Fruit fly (Drosophila melanogaster) Kc167 (cell line): ENCODE data around the gene CG14683.

ENCODE experiments used
- Myc ChIP-seq: fragments of >200 bp; optimal IDR thresholded peaks from 2 replicates; lab custom pipeline; 2017; ENCODE audit warnings: missing external identifiers
- Sin3A ChIP-seq: fragments of >200 bp; optimal IDR thresholded peaks from 2 replicates; lab custom pipeline; 2018; ENCODE audit warnings: missing external identifiers
- h ChIP-seq: fragments of >200 bp; optimal IDR thresholded peaks from 3 replicates; lab custom pipeline; 2018; ENCODE audit warnings: missing external identifiers
- insv ChIP-seq: fragments of >200 bp; optimal IDR thresholded peaks from 3 replicates; lab custom pipeline; 2018; ENCODE audit warnings: missing external identifiers
- psq ChIP-seq: fragments of >200 bp; optimal IDR thresholded peaks from 2 replicates; lab custom pipeline; 2017; ENCODE audit warnings: missing external identifiers
- ttk ChIP-seq: sonication (Bioruptor generic); optimal IDR thresholded peaks from 2 replicates; lab custom pipeline; 2017; ENCODE audit warnings: missing external identifiers

The CG14683 gene

DNA sequence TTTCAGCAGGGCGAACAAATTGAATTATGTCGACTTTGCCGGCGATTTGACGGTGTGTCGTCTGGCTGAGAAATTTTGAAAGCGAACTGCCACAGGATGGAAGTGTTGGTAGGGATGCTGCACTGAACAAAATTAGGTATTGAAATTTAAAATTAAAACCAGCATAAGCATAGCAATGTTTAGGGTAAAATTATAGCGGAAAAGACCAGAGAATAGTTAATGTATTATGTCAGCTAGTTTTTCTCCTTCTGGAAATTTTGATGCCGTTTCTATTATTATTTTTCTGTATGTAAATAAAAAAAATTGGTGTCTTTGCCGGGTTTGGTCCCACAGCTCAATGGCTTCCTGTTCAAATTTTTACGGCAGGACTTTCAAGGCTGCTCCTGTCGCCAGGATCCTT, 30.3 kb downstream of the CG14683 start:
- TF ChIP-seq ttk (lab: Kevin White, UChicago) (no peak), psq (no peak), Sin3A (lab: Kevin White, UChicago) (no peak), Myc (lab: Kevin White, UChicago) (no peak), h (lab: Kevin White, UChicago) (no peak)

DNA sequence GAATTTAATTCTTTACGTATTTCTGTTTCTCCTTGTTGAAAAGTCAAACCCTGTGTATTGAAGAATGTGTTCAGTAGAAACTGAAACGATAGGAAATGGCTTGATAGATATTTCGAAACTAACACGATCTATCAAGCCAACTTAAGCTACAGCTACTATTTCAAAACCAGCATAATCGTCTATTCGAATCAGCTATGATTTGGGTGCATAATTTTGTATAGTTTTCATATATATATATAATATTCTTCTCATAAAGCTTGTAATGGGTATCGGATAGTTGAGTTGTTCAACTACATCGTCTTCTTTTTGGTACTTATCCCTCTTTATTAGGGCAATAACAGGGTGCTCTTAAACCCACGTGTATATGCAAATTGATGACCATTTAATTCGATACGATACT, 39.4 kb downstream of the CG14683 start, which contains the start of gene tomboy20:
Gene tomboy20, minus strand, starts transcription at position 101 of the 400 bp plus-strand sequence.
- no peak for TF ChIP-seq psq

DNA sequence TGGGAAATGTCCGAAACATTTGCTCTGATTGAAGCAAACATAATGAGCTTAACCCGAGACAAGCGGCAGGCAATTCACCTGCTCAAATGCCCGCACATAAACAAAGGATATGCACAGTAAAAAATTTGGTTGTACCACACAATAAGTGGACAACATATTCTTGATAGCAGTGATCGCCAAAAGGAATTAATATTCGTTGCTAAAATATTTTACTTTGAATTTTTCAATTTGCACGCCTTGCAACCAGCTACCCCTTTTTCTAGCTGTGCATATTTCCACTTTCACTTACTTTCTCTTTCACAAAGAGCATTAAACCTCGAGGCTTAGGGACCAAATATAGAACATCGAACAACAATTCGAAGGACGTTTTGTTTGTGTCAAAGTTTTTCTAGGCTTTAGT, 51.2 kb downstream of the CG14683 start:
- TF ChIP-seq Myc (lab: Kevin White, UChicago), result no peak
- no peak for TF ChIP-seq h (lab: Kevin White, UChicago)
- TF ChIP-seq ttk (lab: Kevin White, UChicago), result no peak
- no peak for TF ChIP-seq Sin3A (lab: Kevin White, UChicago)
- no peak for TF ChIP-seq insv (lab: Kevin White, UChicago)
- TF ChIP-seq psq, result no peak
